Fruit fly (Drosophila melanogaster) whole organism, embryonic: ENCODE measurements around the gene CG14013.
A peak's percentile ranks its signal among the peaks of the same experiment; 100 is the strongest.

Experiments used
- Atf3 ChIP-seq: fragments of 200-800 bp; sonication (Bioruptor generic); optimal IDR thresholded peaks from 3 replicates; lab custom pipeline; 2016; ENCODE audit warnings: missing biosample characterization, missing genetic modification characterization
- CG1024 ChIP-seq: fragments of 200-800 bp; sonication (Bioruptor generic); IDR thresholded peaks from 2 replicates; pipeline ENCODE4 v1.3.6; 2022; ENCODE audit warnings: missing biosample characterization, missing genetic modification characterization
- CG10565 ChIP-seq: fragments of 200-800 bp; sonication (Bioruptor generic); optimal IDR thresholded peaks from 3 replicates; lab custom pipeline; 2016; ENCODE audit warnings: missing biosample characterization, mild to moderate bottlenecking, missing genetic modification characterization
- CG13287 ChIP-seq: fragments of 200-800 bp; sonication (Bioruptor generic); IDR thresholded peaks from 2 replicates; pipeline ENCODE4 v1.3.6; 2022; ENCODE audit warnings: missing biosample characterization, missing genetic modification characterization; ENCODE audit not compliant: partially characterized antibody
- CG14050 ChIP-seq: fragments of 200-800 bp; sonication (Bioruptor generic); IDR thresholded peaks from 3 replicates; pipeline ENCODE4 v1.3.6; 2022; ENCODE audit warnings: missing biosample characterization, missing genetic modification characterization
- CG17186 ChIP-seq: fragments of 200-800 bp; sonication (Bioruptor generic); optimal IDR thresholded peaks from 3 replicates; lab custom pipeline; 2017; ENCODE audit warnings: missing biosample characterization, missing genetic modification reagents, missing genetic modification characterization
- CG18619 ChIP-seq: fragments of 200-800 bp; sonication (Bioruptor generic); optimal IDR thresholded peaks from 3 replicates; lab custom pipeline; 2017; ENCODE audit warnings: missing biosample characterization, mild to moderate bottlenecking, missing genetic modification characterization
- CG2129 ChIP-seq: fragments of 200-800 bp; sonication (Bioruptor generic); IDR thresholded peaks from 2 replicates; pipeline ENCODE4 v1.3.6; 2022; ENCODE audit warnings: missing biosample characterization, missing genetic modification characterization; ENCODE audit not compliant: partially characterized antibody
- CG31224 ChIP-seq: fragments of 200-800 bp; sonication (Bioruptor generic); IDR thresholded peaks from 2 replicates; pipeline ENCODE4 v1.3.6; 2022; ENCODE audit warnings: missing biosample characterization, missing genetic modification characterization
- CG31388 ChIP-seq: fragments of 200-800 bp; sonication (Bioruptor generic); optimal IDR thresholded peaks from 2 replicates; lab custom pipeline; 2016; ENCODE audit warnings: missing biosample characterization, missing genetic modification characterization
- CG4730 ChIP-seq: fragments of 200-800 bp; sonication (Bioruptor generic); IDR thresholded peaks from 2 replicates; pipeline ENCODE4 v1.3.6; 2022; ENCODE audit warnings: missing biosample characterization, missing genetic modification characterization
- CG4820 ChIP-seq: fragments of 200-800 bp; sonication (Bioruptor generic); optimal IDR thresholded peaks from 3 replicates; lab custom pipeline; 2016; ENCODE audit warnings: missing biosample characterization, missing genetic modification characterization
- CG4854 ChIP-seq: fragments of 200-800 bp; sonication (Bioruptor generic); optimal IDR thresholded peaks from 2 replicates; lab custom pipeline; 2016; ENCODE audit warnings: missing biosample characterization, missing genetic modification characterization, inconsistent platforms
- CG6254 ChIP-seq: fragments of 200-800 bp; sonication (Bioruptor generic); optimal IDR thresholded peaks from 3 replicates; lab custom pipeline; 2017; ENCODE audit warnings: mild to moderate bottlenecking, missing biosample characterization, missing genetic modification reagents, missing genetic modification characterization
- CG6765 ChIP-seq: fragments of 200-800 bp; sonication (Bioruptor generic); optimal IDR thresholded peaks from 3 replicates; lab custom pipeline; 2017; ENCODE audit warnings: missing biosample characterization, mild to moderate bottlenecking, missing genetic modification characterization
- CG7928 ChIP-seq: fragments of 200-800 bp; sonication (Bioruptor generic); optimal IDR thresholded peaks from 2 replicates; lab custom pipeline; 2017; ENCODE audit warnings: missing biosample characterization, mild to moderate bottlenecking, missing genetic modification characterization
- CG8089 ChIP-seq: fragments of 200-800 bp; sonication (Bioruptor generic); optimal IDR thresholded peaks from 3 replicates; lab custom pipeline; 2016; ENCODE audit warnings: missing biosample characterization, missing genetic modification characterization
- CG8478 ChIP-seq: fragments of >200 bp; optimal IDR thresholded peaks from 2 replicates; lab custom pipeline; 2018
- CG9817 ChIP-seq: fragments of 200-800 bp; sonication (Bioruptor generic); optimal IDR thresholded peaks from 2 replicates; lab custom pipeline; 2018; ENCODE audit warnings: missing biosample characterization, mild to moderate bottlenecking, missing genetic modification characterization, moderate library complexity
- CHES-1-like ChIP-seq: fragments of 200-800 bp; sonication (Bioruptor generic); optimal IDR thresholded peaks from 2 replicates; lab custom pipeline; 2016; ENCODE audit warnings: missing biosample characterization, missing genetic modification characterization
- CTCF ChIP-seq: fragments of 200-800 bp; sonication (Bioruptor generic); optimal IDR thresholded peaks from 2 replicates; lab custom pipeline; 2017; ENCODE audit warnings: missing biosample characterization, mild to moderate bottlenecking, missing genetic modification characterization, moderate library complexity
- Chrac-16 ChIP-seq: fragments of 200-800 bp; sonication (Bioruptor generic); optimal IDR thresholded peaks from 3 replicates; lab custom pipeline; 2016; ENCODE audit warnings: missing biosample characterization, missing genetic modification characterization
- CoRest ChIP-seq: fragments of 200-800 bp; sonication (Bioruptor generic); optimal IDR thresholded peaks from 3 replicates; lab custom pipeline; 2018; ENCODE audit warnings: missing biosample characterization, mild to moderate bottlenecking, missing genetic modification characterization, moderate library complexity
- D19B ChIP-seq: fragments of 200-800 bp; sonication (Bioruptor generic); optimal IDR thresholded peaks from 2 replicates; lab custom pipeline; 2017; ENCODE audit warnings: missing biosample characterization, mild to moderate bottlenecking, missing genetic modification characterization
- Hr78 ChIP-seq, 2 experiments: fragments of 200-800 bp in 1 of 2; fragments of >200 bp in 1 of 2; sonication (Bioruptor generic) in 1 of 2; optimal IDR thresholded peaks; 2 replicates each; lab custom pipeline; 2017 to 2019; ENCODE audit warnings: missing biosample characterization in 2 of 2, missing genetic modification characterization in 2 of 2, mild to moderate bottlenecking in 1 of 2, moderate library complexity in 1 of 2
- Lhr ChIP-seq: fragments of 200-800 bp; sonication (Bioruptor generic); optimal IDR thresholded peaks from 3 replicates; lab custom pipeline; 2017; ENCODE audit warnings: mild to moderate bottlenecking, missing biosample characterization, missing genetic modification reagents, missing genetic modification characterization
- MBD-R2 ChIP-seq: fragments of 200-800 bp; sonication (Bioruptor generic); IDR thresholded peaks from 2 replicates; pipeline ENCODE4 v1.3.6; 2022; ENCODE audit warnings: missing biosample characterization, missing genetic modification characterization
- Max ChIP-seq: fragments of 200-800 bp; sonication (Bioruptor generic); optimal IDR thresholded peaks from 2 replicates; lab custom pipeline; 2016; ENCODE audit warnings: missing biosample characterization, mild to moderate bottlenecking, missing genetic modification characterization
- Optix ChIP-seq: fragments of 200-800 bp; sonication (Bioruptor generic); IDR thresholded peaks from 3 replicates; pipeline ENCODE4 v1.3.6; 2022; ENCODE audit warnings: missing biosample characterization, missing genetic modification characterization
- Rfx ChIP-seq: fragments of 200-800 bp; sonication (Bioruptor generic); IDR thresholded peaks from 2 replicates; pipeline ENCODE4 v1.3.6; 2022; ENCODE audit warnings: missing biosample characterization, missing genetic modification characterization
- Sry-δ ChIP-seq: fragments of 200-800 bp; sonication (Bioruptor generic); optimal IDR thresholded peaks from 2 replicates; lab custom pipeline; 2016; ENCODE audit warnings: missing biosample characterization, missing genetic modification characterization
- ap ChIP-seq: fragments of 200-800 bp; sonication (Bioruptor generic); IDR thresholded peaks from 2 replicates; pipeline ENCODE4 v1.3.6; 2022; ENCODE audit warnings: missing biosample characterization, missing genetic modification characterization
- ash1 ChIP-seq: fragments of 200-800 bp; sonication (Bioruptor generic); optimal IDR thresholded peaks from 2 replicates; lab custom pipeline; 2018; ENCODE audit warnings: missing biosample characterization, mild to moderate bottlenecking, missing genetic modification characterization
- bowl ChIP-seq: fragments of 200-800 bp; sonication (Bioruptor generic); IDR thresholded peaks from 2 replicates; pipeline ENCODE4 v1.3.6; 2022; ENCODE audit warnings: missing biosample characterization, missing genetic modification characterization
- chn ChIP-seq: fragments of 200-800 bp; sonication (Bioruptor generic); optimal IDR thresholded peaks from 2 replicates; lab custom pipeline; 2016; ENCODE audit warnings: missing biosample characterization, missing genetic modification characterization
- crol ChIP-seq: fragments of 200-800 bp; sonication (Bioruptor generic); IDR thresholded peaks from 2 replicates; pipeline ENCODE4 v1.3.6; 2022; ENCODE audit warnings: missing biosample characterization, missing genetic modification characterization
- cwo ChIP-seq: fragments of 200-800 bp; sonication (Bioruptor generic); optimal IDR thresholded peaks from 3 replicates; lab custom pipeline; 2017; ENCODE audit warnings: missing biosample characterization, missing genetic modification characterization, mild to moderate bottlenecking, moderate library complexity, missing genetic modification reagents
- dimm ChIP-seq: fragments of 200-800 bp; sonication (Bioruptor generic); IDR thresholded peaks from 2 replicates; pipeline ENCODE4 v1.3.6; 2022; ENCODE audit warnings: missing biosample characterization, missing genetic modification characterization
- dm ChIP-seq: fragments of 200-800 bp; sonication (Bioruptor generic); optimal IDR thresholded peaks from 3 replicates; lab custom pipeline; 2016; ENCODE audit warnings: missing biosample characterization, missing genetic modification characterization
- ems ChIP-seq: fragments of 200-800 bp; sonication (Bioruptor generic); optimal IDR thresholded peaks from 3 replicates; lab custom pipeline; 2016; ENCODE audit warnings: missing biosample characterization, missing genetic modification characterization
- gsb-n ChIP-seq: fragments of 200-800 bp; sonication (Bioruptor generic); optimal IDR thresholded peaks from 3 replicates; lab custom pipeline; 2018; ENCODE audit warnings: missing biosample characterization, mild to moderate bottlenecking, missing genetic modification characterization
- ham ChIP-seq: fragments of 200-800 bp; sonication (Bioruptor generic); IDR thresholded peaks from 2 replicates; pipeline ENCODE4 v1.3.6; 2022; ENCODE audit warnings: missing biosample characterization, missing genetic modification characterization
- knrl ChIP-seq: fragments of 200-800 bp; sonication (Bioruptor generic); IDR thresholded peaks from 3 replicates; pipeline ENCODE4 v1.3.6; 2022; ENCODE audit warnings: missing biosample characterization, missing genetic modification characterization; ENCODE audit not compliant: partially characterized antibody
- peb ChIP-seq: fragments of 200-800 bp; sonication (Bioruptor generic); IDR thresholded peaks from 2 replicates; pipeline ENCODE4 v1.3.6; 2022; ENCODE audit warnings: missing biosample characterization, missing genetic modification characterization
- pfk ChIP-seq: fragments of 200-800 bp; sonication (Bioruptor generic); optimal IDR thresholded peaks from 2 replicates; lab custom pipeline; 2018; ENCODE audit warnings: missing biosample characterization, mild to moderate bottlenecking, missing genetic modification characterization, moderate library complexity
- sd ChIP-seq: fragments of 200-800 bp; sonication (Bioruptor generic); optimal IDR thresholded peaks from 3 replicates; lab custom pipeline; 2018; ENCODE audit warnings: missing biosample characterization, mild to moderate bottlenecking, missing genetic modification characterization, moderate library complexity
- sisA ChIP-seq: fragments of 200-800 bp; sonication (Bioruptor generic); IDR thresholded peaks from 2 replicates; pipeline ENCODE4 v1.3.6; 2022; ENCODE audit warnings: missing biosample characterization, missing genetic modification characterization
- sqz ChIP-seq: fragments of 200-800 bp; sonication (Bioruptor generic); optimal IDR thresholded peaks from 3 replicates; lab custom pipeline; 2018; ENCODE audit warnings: missing biosample characterization, mild to moderate bottlenecking, missing genetic modification characterization
- wek ChIP-seq: fragments of 200-800 bp; sonication (Bioruptor generic); optimal IDR thresholded peaks from 3 replicates; lab custom pipeline; 2018; ENCODE audit warnings: missing biosample characterization, mild to moderate bottlenecking, missing genetic modification characterization, moderate library complexity
- zfh1 ChIP-seq: fragments of 200-800 bp; sonication (Bioruptor generic); IDR thresholded peaks from 3 replicates; pipeline ENCODE4 v1.3.6; 2022; ENCODE audit warnings: missing biosample characterization, missing genetic modification characterization

CG14013 gene

DNA sequence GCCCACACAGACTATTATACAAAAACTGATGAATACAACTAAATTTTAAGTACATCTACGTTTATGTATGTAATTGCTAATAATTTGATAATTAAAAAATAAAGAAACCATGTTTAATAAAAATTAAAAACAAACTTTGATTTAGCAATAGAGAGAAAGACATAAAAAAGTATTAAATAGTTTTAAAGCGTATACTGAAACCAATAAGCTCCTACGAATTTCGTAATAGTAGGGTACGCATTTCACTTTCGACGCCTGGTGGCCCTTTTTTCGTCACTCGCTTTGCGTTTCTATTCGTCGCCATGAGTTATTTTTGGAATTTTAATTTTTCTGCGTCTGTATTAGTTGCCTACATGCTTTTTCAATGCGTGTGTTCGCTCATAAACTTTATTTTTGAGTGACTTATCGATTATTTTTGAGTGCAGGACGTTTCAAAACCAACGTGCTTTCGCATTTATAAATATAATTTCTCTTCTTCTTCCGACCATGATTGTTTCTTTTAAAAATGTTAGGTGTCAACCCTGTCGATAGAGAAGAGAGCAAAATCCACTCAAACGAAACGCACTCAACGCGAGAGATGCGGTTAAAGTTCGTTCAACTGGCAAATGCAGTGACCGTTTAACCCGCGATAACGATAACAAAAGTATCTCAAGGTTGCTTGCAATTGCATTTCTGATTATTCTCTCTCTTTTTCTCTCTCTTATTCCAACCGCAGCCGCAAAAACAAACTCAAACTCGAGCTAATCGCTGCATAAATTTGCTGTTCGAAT lies 6.9 kb downstream of the CG14013 start, which contains the start of gene Oscillin (continued):
- TF ChIP-seq gsb-n, result peak; percentile 89
- TF ChIP-seq D19B (GFP tag; lab: Kevin White, UChicago), result peak; percentile 72
- TF ChIP-seq CTCF (GFP tag; lab: Kevin White, UChicago), result peak; percentile 12
- TF ChIP-seq sd (tag; lab: Kevin White, UChicago), result peak; percentile 91
- peak; percentile 58 for TF ChIP-seq CG9817 (tag; lab: Kevin White, UChicago)
- peak; percentile 32 for TF ChIP-seq Sry-δ (GFP tag; lab: Kevin White, UChicago)
- peak; percentile 85 for TF ChIP-seq CG6254 (GFP tag; lab: Kevin White, UChicago)
- no peak for TF ChIP-seq Atf3
- no peak for TF ChIP-seq CG7928
- TF ChIP-seq peb, result peak; percentile 60; the same call in 1 of the 2 replicates
- no peak for TF ChIP-seq Optix
- peak in 1 of 2 experiments; percentile 96 for TF ChIP-seq Hr78 (GFP tag; optimal IDR thresholded peaks at IDR 0.05; lab: Kevin White, UChicago)
- TF ChIP-seq sisA (GFP tag; lab: Robert Waterston, UW), result peak; percentile 73; the same call in 1 of the 2 replicates
- no peak for TF ChIP-seq pfk
- no peak for TF ChIP-seq CG8089 (GFP tag; lab: Kevin White, UChicago)
- peak; percentile 68 for TF ChIP-seq CG14050
- no peak for TF ChIP-seq CG8478 (lab: Kevin White, UChicago)
- TF ChIP-seq crol (GFP tag; lab: Robert Waterston, UW), result no peak
- peak; percentile 31 for TF ChIP-seq CG31388
- peak; percentile 59 for TF ChIP-seq CG13287
- peak; percentile 86 for TF ChIP-seq sqz
- TF ChIP-seq CG1024, result peak; percentile 56
- peak; percentile 82 for TF ChIP-seq cwo (GFP tag; lab: Kevin White, UChicago)
- peak; percentile 27 for TF ChIP-seq CG10565
- peak; percentile 48 for TF ChIP-seq CG4854
- no peak for TF ChIP-seq CHES-1-like
- TF ChIP-seq CG6765 (GFP tag; lab: Kevin White, UChicago), result peak; percentile 62
- no peak for TF ChIP-seq wek
- peak; percentile 73 for TF ChIP-seq CG31224 (GFP tag; lab: Robert Waterston, UW)
- peak; percentile 42 for TF ChIP-seq dm (GFP tag; lab: Kevin White, UChicago)
- TF ChIP-seq dimm, result no peak
- TF ChIP-seq CG2129 (GFP tag; lab: Robert Waterston, UW), result 0 out of 2 replicates have a peak, but pooled peaks have one; percentile 15
- peak; percentile 84 for TF ChIP-seq zfh1 (GFP tag; lab: Robert Waterston, UW)
- TF ChIP-seq Max, result peak; percentile 47
- no peak for TF ChIP-seq ap
- peak; percentile 45; the same call in 1 of the 2 replicates for TF ChIP-seq MBD-R2 (GFP tag; lab: Robert Waterston, UW)
- TF ChIP-seq CoRest, result peak; percentile 85
- TF ChIP-seq Rfx (GFP tag; lab: Robert Waterston, UW), result peak; percentile 87
- peak; percentile 49 for TF ChIP-seq CG18619 (GFP tag; lab: Kevin White, UChicago)
- no peak for TF ChIP-seq knrl
- peak; percentile 65 for TF ChIP-seq CG4820 (GFP tag; lab: Kevin White, UChicago)
- peak; percentile 18 for TF ChIP-seq chn (GFP tag; lab: Kevin White, UChicago)
- TF ChIP-seq Chrac-16 (GFP tag; lab: Kevin White, UChicago), result no peak
- no peak for TF ChIP-seq ham (GFP tag; lab: Robert Waterston, UW)
- TF ChIP-seq ash1 (GFP tag; lab: Kevin White, UChicago), result no peak
- TF ChIP-seq CG17186 (GFP tag; lab: Kevin White, UChicago), result no peak
- no peak for TF ChIP-seq Lhr (GFP tag; lab: Kevin White, UChicago)
- TF ChIP-seq ems, result peak; percentile 43
- no peak for TF ChIP-seq bowl (GFP tag; lab: Robert Waterston, UW)
- TF ChIP-seq CG4730 (GFP tag; lab: Robert Waterston, UW), result peak; percentile 69
